Worm (Caenorhabditis elegans): ENCODE results near the gene C03H5.5.

C03H5.5 gene

DNA sequence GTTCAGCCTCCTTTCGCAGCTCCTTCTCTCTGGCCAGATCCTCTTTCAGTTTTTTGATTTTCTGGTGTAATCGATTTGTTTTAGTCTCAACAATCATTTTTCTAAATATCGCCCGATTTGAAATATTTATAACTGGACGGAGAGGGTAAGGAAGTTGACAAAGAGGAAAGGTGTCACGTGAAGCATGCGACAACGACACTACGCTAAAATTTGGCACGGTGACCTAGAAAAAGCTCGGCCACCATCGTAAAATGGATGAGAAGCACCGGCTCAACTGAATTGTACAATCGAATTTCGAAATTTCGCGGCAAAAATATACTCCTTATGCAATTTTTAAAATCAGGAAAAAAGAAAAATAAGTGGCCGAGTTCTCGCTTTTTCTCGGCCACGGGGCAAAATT is at the start of gene C03H5.5:
C03H5.5 (minus strand) TSS at position 101 of the 400 bp plus-strand sequence.
- TF ChIP-seq bed-1 (GFP tag; IDR thresholded peaks at IDR 0.05) (no peak), attf-5 (GFP tag; optimal IDR thresholded peaks at IDR 0.05) (no peak), let-526 (GFP tag; IDR thresholded peaks at IDR 0.05) (no peak)

- TF ChIP-seq ztf-6 (GFP tag; IDR thresholded peaks at IDR 0.05) (no peak), ztf-28 (GFP tag; IDR thresholded peaks at IDR 0.05) (no peak), F10E7.11 (tag; optimal IDR thresholded peaks at IDR 0.05) (no peak), mcd-1 (GFP tag; IDR thresholded peaks at IDR 0.05) (no peak), tbx-9 (tag; optimal IDR thresholded peaks at IDR 0.05; ENCODE audit: borderline replicate concordance) (no peak), T07F8.4 (tag; optimal IDR thresholded peaks at IDR 0.05) (no peak), nfya-1 (tag; optimal IDR thresholded peaks at IDR 0.05; ENCODE audit: borderline replicate concordance, insufficient read depth) (no peak), nhr-179 (tag; optimal IDR thresholded peaks at IDR 0.05) (no peak), hmg-1.2 (GFP tag; IDR thresholded peaks at IDR 0.05) (no peak), xnd-1 (tag; optimal IDR thresholded peaks at IDR 0.05) (no peak), ztf-18 (tag; optimal IDR thresholded peaks at IDR 0.05) (no peak)
These were observed 37.9 kb upstream of the C03H5.5 start, which contains the start of gene C24H12.8 for ce11 chrII:423086-423485. Gene C24H12.8, minus strand, starts transcription at chrII:423186.

DNA sequence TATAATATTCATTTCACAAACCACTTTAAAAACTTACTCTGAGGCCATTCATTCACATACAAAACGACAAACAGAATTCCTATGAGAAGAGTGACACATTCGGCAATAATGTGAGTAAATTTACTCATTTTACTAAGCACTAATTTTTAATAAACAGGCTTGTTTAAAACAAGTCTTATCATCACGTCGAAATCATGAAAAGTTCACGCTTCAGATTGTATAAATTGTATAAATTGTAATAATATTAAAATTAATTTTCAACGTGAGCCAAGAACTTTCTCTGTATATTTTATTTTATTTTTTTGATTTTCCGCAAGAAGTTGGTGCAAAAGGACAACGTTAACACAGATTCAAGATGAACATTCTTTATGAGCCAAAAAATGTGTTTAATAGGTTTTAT is 33.6 kb upstream of the C03H5.5 start, which contains the start of gene C24H12.6:
C24H12.6 (minus strand) TSS at position 101 of the 400 bp plus-strand sequence.
- TF ChIP-seq F52B5.7 (tag; optimal IDR thresholded peaks at IDR 0.05) = no peak
- no peak for TF ChIP-seq lag-1 (GFP tag; IDR thresholded peaks at IDR 0.05)
- TF ChIP-seq unc-130 (GFP tag; optimal IDR thresholded peaks at IDR 0.05) = no peak
- TF ChIP-seq Y95B8A.8 (GFP tag; IDR thresholded peaks at IDR 0.05) = no peak
- no peak for TF ChIP-seq somi-1 (GFP tag; optimal IDR thresholded peaks at IDR 0.05)
- no peak for TF ChIP-seq lin-54 (GFP tag; optimal IDR thresholded peaks at IDR 0.05)
- TF ChIP-seq B0035.1 (tag; optimal IDR thresholded peaks at IDR 0.05) = no peak
- TF ChIP-seq Y56A3A.18 (GFP tag; IDR thresholded peaks at IDR 0.05) = no peak
- no peak for TF ChIP-seq lsl-1 (GFP tag; optimal IDR thresholded peaks at IDR 0.05)
- TF ChIP-seq cebp-2 (GFP tag; IDR thresholded peaks at IDR 0.05) = no peak
- no peak for TF ChIP-seq hsf-1 (GFP tag; IDR thresholded peaks at IDR 0.05)

DNA sequence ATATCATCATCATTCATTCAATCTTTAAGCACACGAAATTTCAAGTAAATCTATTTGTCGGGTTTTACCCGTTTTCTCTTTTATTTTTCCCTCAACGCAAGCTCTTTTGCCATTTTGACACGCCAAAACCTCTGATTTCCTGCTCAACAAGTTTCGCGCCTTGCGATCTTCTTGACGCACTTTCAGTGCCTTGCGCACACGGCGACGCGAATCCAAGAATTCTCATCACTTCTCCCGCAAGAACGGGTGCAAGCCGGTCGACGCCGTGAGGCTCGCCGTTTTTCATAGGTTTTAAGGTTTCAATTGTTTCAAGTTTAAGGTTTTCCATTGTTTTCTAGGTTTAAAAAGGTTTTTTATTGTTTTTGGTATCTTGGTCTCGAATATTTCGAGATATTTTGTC is 31.6 kb upstream of the C03H5.5 start:
- TF ChIP-seq him-1 (tag; optimal IDR thresholded peaks at IDR 0.05) = peak; percentile 56
- TF ChIP-seq ztf-18 (tag; optimal IDR thresholded peaks at IDR 0.05) = peak; percentile 87
- 0 out of 2 replicates have a peak, but pooled peaks have one; percentile 47 for TF ChIP-seq madf-6 (GFP tag; IDR thresholded peaks at IDR 0.05)

DNA sequence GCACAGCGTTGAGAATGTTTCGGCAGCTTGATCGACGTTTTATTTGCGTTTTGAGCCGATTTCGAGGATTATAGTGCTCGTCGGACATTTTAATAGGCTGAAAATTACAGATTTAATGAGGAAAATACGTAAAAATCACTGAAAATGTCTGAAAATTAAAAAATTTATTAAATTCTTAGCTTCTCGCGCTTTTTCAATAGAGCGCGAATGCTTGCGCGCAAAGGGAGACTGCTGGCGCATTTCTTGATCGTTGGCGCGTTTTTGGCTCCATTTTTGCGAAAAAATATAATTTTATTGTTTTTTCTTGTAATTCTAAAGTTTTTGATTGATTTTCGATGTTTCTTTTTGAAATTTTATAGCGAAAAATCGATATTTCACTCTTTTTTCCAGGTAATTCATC is 25.7 kb upstream of the C03H5.5 start, which contains the start of the genes dnsn-1 and C24H12.4:
dnsn-1 (minus strand) TSS at position 101 of the 400 bp plus-strand sequence.
C24H12.4 (plus strand) TSS at position 391 of the 400 bp plus-strand sequence.
- TF ChIP-seq hsf-1 (GFP tag; IDR thresholded peaks at IDR 0.05) = 0 out of 2 replicates have a peak, but pooled peaks have one; percentile 12
- TF ChIP-seq C06A6.2 (GFP tag; conservative IDR thresholded peaks at IDR 0.05) = peak; percentile 48; the same call in 1 of the 2 replicates
- TF ChIP-seq K11D2.4 (GFP tag; IDR thresholded peaks at IDR 0.05) = peak; percentile 81
- TF ChIP-seq snpc-3.4 (tag; optimal IDR thresholded peaks at IDR 0.05) = peak; percentile 77
- peak; percentile 67 for TF ChIP-seq gei-17 (GFP tag; optimal IDR thresholded peaks at IDR 0.05)
- TF ChIP-seq F23B12.7 (tag; optimal IDR thresholded peaks at IDR 0.05; ENCODE audit: insufficient read depth) = peak; percentile 31
- TF ChIP-seq ZK185.1 (tag; optimal IDR thresholded peaks at IDR 0.05; ENCODE audit: poor library complexity, severe bottlenecking) = peak; percentile 87
- no peak for TF ChIP-seq rec-8 (tag; optimal IDR thresholded peaks at IDR 0.05)
- TF ChIP-seq Y95B8A.8 (GFP tag; IDR thresholded peaks at IDR 0.05) = 0 out of 2 replicates have a peak, but pooled peaks have one; percentile 18
- no peak for TF ChIP-seq Y67H2A.10 (GFP tag; conservative IDR thresholded peaks at IDR 0.05)
- TF ChIP-seq attf-3 (GFP tag; conservative IDR thresholded peaks at IDR 0.05) = peak; percentile 58
- peak; percentile 88 for TF ChIP-seq B0336.3 (GFP tag; IDR thresholded peaks at IDR 0.05)
- peak; percentile 51; the same call in 1 of the 2 replicates for TF ChIP-seq hmg-1.2 (GFP tag; IDR thresholded peaks at IDR 0.05)
- no peak for TF ChIP-seq F10E7.11 (tag; optimal IDR thresholded peaks at IDR 0.05)
- TF ChIP-seq Y53G8AR.9 (GFP tag; conservative IDR thresholded peaks at IDR 0.05) = peak; percentile 91
- peak; percentile 63 for TF ChIP-seq repo-1 (tag; optimal IDR thresholded peaks at IDR 0.05)
- TF ChIP-seq snpc-1.3 (tag; optimal IDR thresholded peaks at IDR 0.05; ENCODE audit: insufficient read depth) = peak; percentile 77
- TF ChIP-seq egl-44 (GFP tag; IDR thresholded peaks at IDR 0.05) = 0 out of 2 replicates have a peak, but pooled peaks have one; percentile 20

Data from whole organism, young adult.